Fruit fly (Drosophila melanogaster) Kc167 (cell line): Measurements from ENCODE around the gene grn.

Experiments
- Sin3A ChIP-seq: fragments of >200 bp; optimal IDR thresholded peaks from 2 replicates; lab custom pipeline; 2018; ENCODE audit warnings: missing external identifiers
- h ChIP-seq: fragments of >200 bp; optimal IDR thresholded peaks from 3 replicates; lab custom pipeline; 2018; ENCODE audit warnings: missing external identifiers
- insv ChIP-seq: fragments of >200 bp; optimal IDR thresholded peaks from 3 replicates; lab custom pipeline; 2018; ENCODE audit warnings: missing external identifiers

DNA sequence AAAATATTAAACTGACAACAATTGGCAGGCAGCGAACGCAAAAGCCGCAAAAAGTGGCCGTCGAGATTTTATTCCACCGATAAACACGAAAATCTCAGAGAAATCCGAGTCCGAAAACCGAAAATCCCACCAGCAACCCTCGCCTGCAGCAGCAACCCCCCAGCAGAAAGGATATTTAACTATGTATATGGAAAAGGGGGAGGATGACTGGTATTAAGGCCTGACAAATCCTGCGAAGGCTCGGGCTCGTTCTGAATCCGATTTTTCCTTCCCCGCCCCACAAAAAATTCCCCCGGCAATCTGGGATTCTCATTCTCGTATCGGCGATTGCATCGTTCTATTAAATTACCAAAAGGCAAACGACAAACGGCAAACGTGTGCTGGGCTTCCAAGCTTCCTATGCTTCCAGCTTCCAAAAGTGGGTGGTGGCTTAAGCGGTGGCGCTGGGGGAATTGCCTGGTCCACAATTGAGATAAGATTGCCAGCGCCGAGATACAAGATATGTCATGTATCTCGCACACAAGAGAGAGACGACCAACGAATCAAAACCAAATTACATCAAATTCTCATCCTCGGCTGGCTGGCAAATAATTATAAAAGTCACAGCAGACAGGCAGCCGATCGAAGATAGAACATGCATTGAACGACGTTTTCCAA is 11.1 kb upstream of the grn start:
- TF ChIP-seq Sin3A (lab: Kevin White, UChicago) (no peak), insv (no peak), h (lab: Kevin White, UChicago) (no peak)
